Worm (Caenorhabditis elegans) whole organism, late embryonic: ENCODE measurements around the gene oac-55.

Experiments used
- ahr-1 ChIP-seq: sonication (generic microtip); optimal IDR thresholded peaks from 2 replicates; lab custom pipeline; 2016; ENCODE audit warnings: missing genetic modification characterization, missing compliant biosample characterization
- ama-1 ChIP-seq: fragments of 150-350 bp; optimal IDR thresholded peaks from 2 replicates; lab custom pipeline; 2014
- ceh-19 ChIP-seq: fragments of 200-800 bp; sonication (Bioruptor generic); optimal IDR thresholded peaks from 2 replicates; lab custom pipeline; 2018; ENCODE audit warnings: mild to moderate bottlenecking, missing genetic modification characterization, missing compliant biosample characterization
- ceh-45 ChIP-seq: fragments of 200-800 bp; sonication (Bioruptor generic); IDR thresholded peaks from 2 replicates; pipeline ENCODE4 v1.3.6; 2022; ENCODE audit warnings: missing genetic modification reagents, missing genetic modification characterization, missing compliant biosample characterization
- ceh-9 ChIP-seq: sonication (generic microtip); optimal IDR thresholded peaks from 2 replicates; lab custom pipeline; 2016; ENCODE audit warnings: mild to moderate bottlenecking, missing genetic modification characterization, inconsistent platforms, missing compliant biosample characterization
- hlh-30 ChIP-seq: sonication (generic microtip); optimal IDR thresholded peaks from 2 replicates; lab custom pipeline; 2017; ENCODE audit warnings: antibody characterized with exemption, missing genetic modification characterization, missing compliant biosample characterization; ENCODE audit not compliant: insufficient read depth
- lim-6 ChIP-seq: sonication (generic microtip); optimal IDR thresholded peaks from 2 replicates; lab custom pipeline; 2016; ENCODE audit warnings: missing genetic modification characterization, missing compliant biosample characterization
- nfya-1 ChIP-seq: sonication (generic microtip); optimal IDR thresholded peaks from 2 replicates; lab custom pipeline; 2017; ENCODE audit warnings: missing genetic modification characterization, mild to moderate bottlenecking, missing compliant biosample characterization, antibody characterized with exemption, moderate library complexity
- pqm-1 ChIP-seq: sonication (generic microtip); optimal IDR thresholded peaks from 2 replicates; lab custom pipeline; 2016; ENCODE audit warnings: missing genetic modification characterization, missing compliant biosample characterization
- ref-2 ChIP-seq: sonication (generic microtip); optimal IDR thresholded peaks from 2 replicates; lab custom pipeline; 2016; ENCODE audit warnings: missing genetic modification characterization, missing compliant biosample characterization
- syd-9 ChIP-seq: sonication (generic microtip); optimal IDR thresholded peaks from 2 replicates; lab custom pipeline; 2016; ENCODE audit warnings: mild to moderate bottlenecking, missing genetic modification characterization, moderate library complexity, missing compliant biosample characterization
- unc-55 ChIP-seq: sonication (generic microtip); optimal IDR thresholded peaks from 2 replicates; lab custom pipeline; 2017; ENCODE audit warnings: missing biosample characterization, missing genetic modification reagents, missing genetic modification characterization
- zip-5 ChIP-seq: sonication (generic microtip); optimal IDR thresholded peaks from 2 replicates; lab custom pipeline; 2016; ENCODE audit warnings: missing genetic modification characterization, missing compliant biosample characterization

DNA sequence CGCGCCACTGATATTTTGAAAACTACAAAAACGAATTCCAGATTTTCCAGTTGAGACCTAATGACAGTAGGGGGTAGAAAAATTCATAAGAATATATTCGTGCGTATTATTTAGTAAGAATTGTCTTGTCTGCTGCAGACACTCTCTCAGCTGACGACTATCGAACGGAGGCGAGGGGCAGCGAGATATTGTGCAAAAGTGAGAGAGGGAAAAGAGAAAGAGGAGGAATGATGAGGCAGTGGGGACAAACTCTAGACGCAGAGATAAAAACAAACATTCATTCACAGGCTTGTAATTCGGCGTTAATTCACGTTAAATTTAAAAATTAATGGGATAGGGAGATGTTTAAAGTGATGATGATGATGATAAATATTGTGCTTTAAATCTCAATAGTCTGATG is 4.1 kb upstream of the oac-55 start, which contains the start of gene gid-7:
- TF ChIP-seq ama-1 (no peak), ceh-19 (GFP tag; lab: Kevin White, UChicago) (no peak), lim-6 (tag; lab: Kevin White, UChicago) (no peak), ceh-45 (GFP tag; lab: Robert Waterston, UW) (no peak), unc-55 (peak; percentile 34), zip-5 (tag; lab: Kevin White, UChicago) (no peak), syd-9 (tag; lab: Kevin White, UChicago) (no peak), ceh-9 (tag; lab: Kevin White, UChicago) (no peak), hlh-30 (tag; lab: Kevin White, UChicago) (peak; percentile 12), ref-2 (tag; lab: Kevin White, UChicago) (no peak), pqm-1 (tag; lab: Kevin White, UChicago) (no peak), ahr-1 (tag; lab: Kevin White, UChicago) (no peak), nfya-1 (tag; lab: Kevin White, UChicago) (peak; percentile 47)
